Worm (Caenorhabditis elegans): ENCODE measurements around the gene C15C7.4.

ce11 chrX:3153133-3153532, 7.8 kb downstream of the C15C7.4 start:
- TF ChIP-seq nfya-1 (tag; optimal IDR thresholded peaks at IDR 0.05) = no peak
- no peak for TF ChIP-seq fkh-6 (tag; optimal IDR thresholded peaks at IDR 0.05)
- TF ChIP-seq ama-1 (optimal IDR thresholded peaks at IDR 0.05) = no peak
- TF ChIP-seq tbx-2 (tag; optimal IDR thresholded peaks at IDR 0.05) = no peak
- no peak for TF ChIP-seq syd-9 (tag; optimal IDR thresholded peaks at IDR 0.05)
- no peak for TF ChIP-seq dmd-4 (tag; optimal IDR thresholded peaks at IDR 0.05; ENCODE audit: borderline replicate concordance)
- TF ChIP-seq elt-2 (tag; optimal IDR thresholded peaks at IDR 0.05) = peak; percentile 87
- no peak for TF ChIP-seq nhr-11 (tag; optimal IDR thresholded peaks at IDR 0.05)
- TF ChIP-seq fkh-10 (GFP tag; optimal IDR thresholded peaks at IDR 0.05) = no peak
- no peak for TF ChIP-seq pha-4 (tag; optimal IDR thresholded peaks at IDR 0.05)
- no peak for TF ChIP-seq ttx-3 (tag; optimal IDR thresholded peaks at IDR 0.05)
